Fruit fly (Drosophila melanogaster) whole organism, embryonic: ENCODE results near the gene CG11842.

Source experiments
- Bdp1 ChIP-seq: fragments of 200-800 bp; sonication (Bioruptor generic); optimal IDR thresholded peaks from 3 replicates; lab custom pipeline; 2016; ENCODE audit warnings: missing biosample characterization, missing genetic modification characterization
- CG10543 ChIP-seq: fragments of 200-800 bp; sonication (Bioruptor generic); optimal IDR thresholded peaks from 3 replicates; lab custom pipeline; 2017; ENCODE audit warnings: missing biosample characterization, mild to moderate bottlenecking, missing genetic modification characterization, moderate library complexity
- CG11085 ChIP-seq: fragments of 200-800 bp; sonication (Bioruptor generic); IDR thresholded peaks from 2 replicates; pipeline ENCODE4 v1.3.6; 2022; ENCODE audit warnings: missing biosample characterization, missing genetic modification characterization
- CG12391 ChIP-seq: fragments of 200-800 bp; sonication (Bioruptor generic); optimal IDR thresholded peaks from 3 replicates; lab custom pipeline; 2018; ENCODE audit warnings: missing biosample characterization, mild to moderate bottlenecking, missing genetic modification characterization, moderate library complexity
- CG12744 ChIP-seq: fragments of 200-800 bp; sonication (Bioruptor generic); optimal IDR thresholded peaks from 2 replicates; lab custom pipeline; 2016; ENCODE audit warnings: missing biosample characterization, missing genetic modification characterization
- CG13296 ChIP-seq: fragments of 200-800 bp; sonication (Bioruptor generic); optimal IDR thresholded peaks from 3 replicates; lab custom pipeline; 2018; ENCODE audit warnings: missing biosample characterization, mild to moderate bottlenecking, missing genetic modification characterization
- CG13894 ChIP-seq: fragments of 200-800 bp; sonication (Bioruptor generic); optimal IDR thresholded peaks from 3 replicates; lab custom pipeline; 2018; ENCODE audit warnings: missing biosample characterization, mild to moderate bottlenecking, missing genetic modification characterization, moderate library complexity
- CG1603 ChIP-seq: fragments of 200-800 bp; sonication (Bioruptor generic); optimal IDR thresholded peaks from 2 replicates; lab custom pipeline; 2019; ENCODE audit warnings: missing biosample characterization, mild to moderate bottlenecking, missing genetic modification characterization, moderate library complexity
- CG17361 ChIP-seq: fragments of 200-800 bp; sonication (Bioruptor generic); IDR thresholded peaks from 3 replicates; pipeline ENCODE4 v1.3.6; 2022; ENCODE audit warnings: missing biosample characterization, missing genetic modification characterization
- CG18619 ChIP-seq: fragments of 200-800 bp; sonication (Bioruptor generic); optimal IDR thresholded peaks from 3 replicates; lab custom pipeline; 2017; ENCODE audit warnings: missing biosample characterization, mild to moderate bottlenecking, missing genetic modification characterization
- CG31365 ChIP-seq: fragments of 200-800 bp; sonication (Bioruptor generic); optimal IDR thresholded peaks from 2 replicates; lab custom pipeline; 2018; ENCODE audit warnings: missing biosample characterization, mild to moderate bottlenecking, missing genetic modification characterization
- CG6683 ChIP-seq: fragments of 200-800 bp; sonication (Bioruptor generic); optimal IDR thresholded peaks from 2 replicates; lab custom pipeline; 2017; ENCODE audit warnings: missing biosample characterization, mild to moderate bottlenecking, missing genetic modification characterization, missing genetic modification reagents
- CG7556 ChIP-seq: fragments of 200-800 bp; sonication (Bioruptor generic); optimal IDR thresholded peaks from 2 replicates; lab custom pipeline; 2017; ENCODE audit warnings: missing biosample characterization, mild to moderate bottlenecking, missing genetic modification characterization
- CG8924 ChIP-seq: fragments of 200-800 bp; optimal IDR thresholded peaks from 3 replicates; lab custom pipeline; 2019; ENCODE audit warnings: missing biosample characterization, mild to moderate bottlenecking, missing genetic modification characterization, moderate library complexity
- CG9215 ChIP-seq: fragments of 200-800 bp; sonication (Bioruptor generic); IDR thresholded peaks from 2 replicates; pipeline ENCODE4 v1.3.6; 2022; ENCODE audit warnings: missing biosample characterization, missing genetic modification characterization
- Gug ChIP-seq: fragments of 200-800 bp; sonication (Bioruptor generic); IDR thresholded peaks from 4 replicates; pipeline ENCODE4 v1.3.6; 2022; ENCODE audit warnings: missing biosample characterization, missing genetic modification characterization
- HLH3B ChIP-seq: fragments of 200-800 bp; sonication (Bioruptor generic); IDR thresholded peaks from 2 replicates; pipeline ENCODE4 v1.3.6; 2022; ENCODE audit warnings: missing biosample characterization, missing genetic modification characterization
- Hand ChIP-seq: fragments of 200-800 bp; sonication (Bioruptor generic); optimal IDR thresholded peaks from 2 replicates; lab custom pipeline; 2017; ENCODE audit warnings: mild to moderate bottlenecking, missing biosample characterization, missing genetic modification reagents, missing genetic modification characterization
- Meics ChIP-seq: fragments of 200-800 bp; sonication (Bioruptor generic); optimal IDR thresholded peaks from 2 replicates; lab custom pipeline; 2017; ENCODE audit warnings: missing biosample characterization, mild to moderate bottlenecking, missing genetic modification characterization
- NC2β ChIP-seq: fragments of 200-800 bp; sonication (Bioruptor generic); optimal IDR thresholded peaks from 2 replicates; lab custom pipeline; 2016; ENCODE audit warnings: missing biosample characterization, missing genetic modification characterization
- NK7.1 ChIP-seq: fragments of 200-800 bp; sonication (Bioruptor generic); optimal IDR thresholded peaks from 3 replicates; lab custom pipeline; 2016; ENCODE audit warnings: missing biosample characterization, missing genetic modification characterization
- PHDP ChIP-seq: fragments of 200-800 bp; sonication (Bioruptor generic); optimal IDR thresholded peaks from 3 replicates; lab custom pipeline; 2018; ENCODE audit warnings: missing biosample characterization, mild to moderate bottlenecking, missing genetic modification characterization, moderate library complexity
- Rfx ChIP-seq: fragments of 200-800 bp; sonication (Bioruptor generic); IDR thresholded peaks from 2 replicates; pipeline ENCODE4 v1.3.6; 2022; ENCODE audit warnings: missing biosample characterization, missing genetic modification characterization
- Sry-β ChIP-seq: fragments of 200-800 bp; sonication (Bioruptor generic); optimal IDR thresholded peaks from 2 replicates; lab custom pipeline; 2018; ENCODE audit warnings: missing biosample characterization, mild to moderate bottlenecking, missing genetic modification characterization, moderate library complexity
- Xrp1 ChIP-seq: fragments of 200-800 bp; sonication (Bioruptor generic); IDR thresholded peaks from 2 replicates; pipeline ENCODE4 v1.3.6; 2022; ENCODE audit warnings: missing biosample characterization, missing genetic modification characterization
- aop ChIP-seq: fragments of 200-800 bp; sonication (Bioruptor generic); IDR thresholded peaks from 2 replicates; pipeline ENCODE4 v1.3.6; 2022; ENCODE audit warnings: missing biosample characterization, missing genetic modification characterization
- bab2 ChIP-seq: fragments of 200-800 bp; sonication (Bioruptor generic); optimal IDR thresholded peaks from 2 replicates; lab custom pipeline; 2016; ENCODE audit warnings: missing biosample characterization, missing genetic modification characterization
- bigmax ChIP-seq: fragments of 200-800 bp; sonication (Bioruptor generic); optimal IDR thresholded peaks from 2 replicates; lab custom pipeline; 2018; ENCODE audit warnings: missing biosample characterization, mild to moderate bottlenecking, missing genetic modification characterization
- chif ChIP-seq, 2 experiments: fragments of 200-800 bp; sonication (Bioruptor generic); optimal IDR thresholded peaks; 3 replicates each; lab custom pipeline; 2016; ENCODE audit warnings: missing biosample characterization in 2 of 2, missing genetic modification characterization in 2 of 2
- danr ChIP-seq: fragments of 200-800 bp; sonication (Bioruptor generic); IDR thresholded peaks from 2 replicates; pipeline ENCODE4 v1.3.6; 2022; ENCODE audit warnings: missing biosample characterization, missing genetic modification characterization
- dmrt11E ChIP-seq: fragments of 200-800 bp; sonication (Bioruptor generic); optimal IDR thresholded peaks from 3 replicates; lab custom pipeline; 2018; ENCODE audit warnings: missing biosample characterization, mild to moderate bottlenecking, missing genetic modification characterization, moderate library complexity
- emc ChIP-seq: fragments of 200-800 bp; sonication (Bioruptor generic); optimal IDR thresholded peaks from 2 replicates; lab custom pipeline; 2016; ENCODE audit warnings: missing biosample characterization, missing genetic modification characterization
- hkb ChIP-seq, 2 experiments: fragments of 200-800 bp in 1 of 2; fragments of >200 bp in 1 of 2; sonication (Bioruptor generic) in 1 of 2; IDR thresholded peaks in 1 of 2; optimal IDR thresholded peaks in 1 of 2; 2 replicates each; pipeline versions ENCODE4 v1.3.6 to Lab custom; 2017 to 2022; ENCODE audit warnings: missing biosample characterization in 1 of 2, missing genetic modification characterization in 1 of 2
- lab ChIP-seq: fragments of 200-800 bp; sonication (Bioruptor generic); optimal IDR thresholded peaks from 3 replicates; lab custom pipeline; 2017; ENCODE audit warnings: missing biosample characterization, missing genetic modification characterization, mild to moderate bottlenecking, moderate library complexity, missing genetic modification reagents
- lov ChIP-seq, 2 experiments: fragments of 200-800 bp in 1 of 2; fragments of >200 bp in 1 of 2; sonication (Bioruptor generic) in 1 of 2; IDR thresholded peaks in 1 of 2; optimal IDR thresholded peaks in 1 of 2; 2 replicates in 1 of 2; 3 replicates in 1 of 2; pipeline versions ENCODE4 v1.3.6 to Lab custom; 2017 to 2022; ENCODE audit warnings: missing biosample characterization in 1 of 2, missing genetic modification characterization in 1 of 2
- nmo ChIP-seq: fragments of 200-800 bp; sonication (Bioruptor generic); optimal IDR thresholded peaks from 2 replicates; lab custom pipeline; 2018; ENCODE audit warnings: missing biosample characterization, mild to moderate bottlenecking, missing genetic modification characterization, moderate library complexity
- onecut ChIP-seq: fragments of 200-800 bp; sonication (Bioruptor generic); IDR thresholded peaks from 2 replicates; pipeline ENCODE4 v1.3.6; 2022; ENCODE audit warnings: missing biosample characterization, missing genetic modification characterization
- peb ChIP-seq: fragments of 200-800 bp; sonication (Bioruptor generic); IDR thresholded peaks from 2 replicates; pipeline ENCODE4 v1.3.6; 2022; ENCODE audit warnings: missing biosample characterization, missing genetic modification characterization
- salm ChIP-seq: fragments of 200-800 bp; sonication (Bioruptor generic); optimal IDR thresholded peaks from 2 replicates; lab custom pipeline; 2018; ENCODE audit warnings: missing biosample characterization, mild to moderate bottlenecking, missing genetic modification characterization
- schlank ChIP-seq: fragments of 200-800 bp; sonication (Bioruptor generic); optimal IDR thresholded peaks from 2 replicates; lab custom pipeline; 2018; ENCODE audit warnings: missing biosample characterization, mild to moderate bottlenecking, missing genetic modification characterization
- sens-2 ChIP-seq: fragments of 200-800 bp; sonication (Bioruptor generic); IDR thresholded peaks from 2 replicates; pipeline ENCODE4 v1.3.6; 2022; ENCODE audit warnings: missing biosample characterization, missing genetic modification characterization
- sob ChIP-seq: fragments of 200-800 bp; sonication (Bioruptor generic); IDR thresholded peaks from 2 replicates; pipeline ENCODE4 v1.3.6; 2022; ENCODE audit warnings: missing biosample characterization, missing genetic modification characterization
- sr ChIP-seq: fragments of 200-800 bp; sonication (Bioruptor generic); IDR thresholded peaks from 3 replicates; pipeline ENCODE4 v1.3.6; 2022; ENCODE audit warnings: missing biosample characterization, missing genetic modification characterization
- ssp ChIP-seq: fragments of 200-800 bp; sonication (Bioruptor generic); IDR thresholded peaks from 2 replicates; pipeline ENCODE4 v1.3.6; 2022; ENCODE audit warnings: missing biosample characterization, missing genetic modification characterization
- stwl ChIP-seq: fragments of 200-800 bp; sonication (Bioruptor generic); optimal IDR thresholded peaks from 3 replicates; lab custom pipeline; 2018; ENCODE audit warnings: missing biosample characterization, mild to moderate bottlenecking, missing genetic modification characterization, moderate library complexity
- tna ChIP-seq: fragments of 200-800 bp; sonication (Bioruptor generic); IDR thresholded peaks from 2 replicates; pipeline ENCODE4 v1.3.6; 2022; ENCODE audit warnings: missing biosample characterization, missing genetic modification characterization; ENCODE audit not compliant: partially characterized antibody
- trh ChIP-seq: fragments of 200-800 bp; sonication (Bioruptor generic); optimal IDR thresholded peaks from 2 replicates; lab custom pipeline; 2016; ENCODE audit warnings: missing biosample characterization, missing genetic modification characterization
- z ChIP-seq: fragments of 200-800 bp; sonication (Bioruptor generic); IDR thresholded peaks from 3 replicates; pipeline ENCODE4 v1.3.6; 2022; ENCODE audit warnings: missing biosample characterization, missing genetic modification characterization

The CG11842 gene

dm6 chr3R:29068430-29069207 is 16.1 kb downstream of the CG11842 start (continued):
- no peak for TF ChIP-seq sens-2 (GFP tag; lab: Robert Waterston, UW)
- no peak for TF ChIP-seq salm (tag; lab: Kevin White, UChicago)
- peak; percentile 38 for TF ChIP-seq schlank
- TF ChIP-seq PHDP (tag; lab: Kevin White, UChicago), result peak; percentile 39
- TF ChIP-seq Gug (GFP tag; lab: Robert Waterston, UW), result peak; percentile 7; the same call in 2 of the 4 replicates
- no peak for TF ChIP-seq CG11085 (GFP tag; lab: Robert Waterston, UW)
- TF ChIP-seq bigmax (GFP tag; lab: Kevin White, UChicago), result no peak
- TF ChIP-seq CG12391 (tag; lab: Kevin White, UChicago), result peak; percentile 43
- TF ChIP-seq CG8924 (tag; lab: Kevin White, UChicago), result peak; percentile 28
- no peak for TF ChIP-seq CG12744 (GFP tag; lab: Kevin White, UChicago)
- TF ChIP-seq tna, result no peak
- TF ChIP-seq z (GFP tag; lab: Robert Waterston, UW), result no peak
- TF ChIP-seq aop (GFP tag; lab: Robert Waterston, UW), result no peak
- TF ChIP-seq CG13296, result peak; percentile 43
- peak; percentile 53 for TF ChIP-seq onecut (GFP tag; lab: Robert Waterston, UW)
- no peak for TF ChIP-seq CG10543 (GFP tag; lab: Kevin White, UChicago)
- TF ChIP-seq CG1603 (tag; lab: Kevin White, UChicago), result peak; percentile 61
- TF ChIP-seq sob (GFP tag; lab: Robert Waterston, UW), result peak; percentile 49
- TF ChIP-seq HLH3B (GFP tag; lab: Robert Waterston, UW), result peak; percentile 45; the same call in 1 of the 2 replicates
- peak; percentile 27 for TF ChIP-seq nmo (GFP tag; lab: Kevin White, UChicago)
- no peak for TF ChIP-seq lov (optimal IDR thresholded peaks at IDR 0.05; lab: Kevin White, UChicago)
- no peak for TF ChIP-seq lov (GFP tag; IDR thresholded peaks at IDR 0.05; lab: Robert Waterston, UW)
- TF ChIP-seq Meics (GFP tag; lab: Kevin White, UChicago), result peak; percentile 46
- TF ChIP-seq CG13894 (tag; lab: Kevin White, UChicago), result peak; percentile 32
- TF ChIP-seq CG7556 (GFP tag; lab: Kevin White, UChicago), result peak; percentile 57
- TF ChIP-seq trh, result no peak
- TF ChIP-seq emc, result no peak
- TF ChIP-seq sr (GFP tag; lab: Robert Waterston, UW), result no peak
- no peak for TF ChIP-seq NK7.1 (GFP tag; lab: Kevin White, UChicago)
- TF ChIP-seq dmrt11E (tag; lab: Kevin White, UChicago), result peak; percentile 24
- peak; percentile 1 for TF ChIP-seq Bdp1 (GFP tag; lab: Kevin White, UChicago)
- no peak for TF ChIP-seq hkb (optimal IDR thresholded peaks at IDR 0.05; lab: Kevin White, UChicago)
- TF ChIP-seq hkb (GFP tag; IDR thresholded peaks at IDR 0.05; lab: Robert Waterston, UW), result peak; percentile 57
- no peak for TF ChIP-seq CG6683 (GFP tag; lab: Kevin White, UChicago)
- TF ChIP-seq CG9215 (GFP tag; lab: Robert Waterston, UW), result peak; percentile 31; the same call in 1 of the 2 replicates
- peak; percentile 22 for TF ChIP-seq Hand
- no peak for TF ChIP-seq danr (GFP tag; lab: Robert Waterston, UW)
- TF ChIP-seq ssp (GFP tag; lab: Robert Waterston, UW), result no peak
- TF ChIP-seq CG18619 (GFP tag; lab: Kevin White, UChicago), result peak; percentile 46
- TF ChIP-seq lab (GFP tag; lab: Kevin White, UChicago), result peak; percentile 73
- peak; percentile 18 for TF ChIP-seq CG31365
- no peak for TF ChIP-seq Sry-β (GFP tag; lab: Kevin White, UChicago)
- TF ChIP-seq NC2β, result no peak
- TF ChIP-seq Xrp1 (GFP tag; lab: Robert Waterston, UW), result peak; percentile 62
- TF ChIP-seq chif (GFP tag; optimal IDR thresholded peaks at IDR 0.05; lab: Kevin White, UChicago), result no peak
- peak; percentile 32; the same call in 1 of the 3 replicates for TF ChIP-seq CG17361 (GFP tag; lab: Robert Waterston, UW)
- TF ChIP-seq stwl (tag; lab: Kevin White, UChicago), result peak; percentile 50
- TF ChIP-seq bab2 (GFP tag; lab: Kevin White, UChicago), result peak; percentile 45
- no peak for TF ChIP-seq peb (GFP tag; lab: Robert Waterston, UW)
- TF ChIP-seq Rfx, result peak; percentile 72
